Fruit fly (Drosophila melanogaster): ENCODE results near the gene CG14983.

DNA sequence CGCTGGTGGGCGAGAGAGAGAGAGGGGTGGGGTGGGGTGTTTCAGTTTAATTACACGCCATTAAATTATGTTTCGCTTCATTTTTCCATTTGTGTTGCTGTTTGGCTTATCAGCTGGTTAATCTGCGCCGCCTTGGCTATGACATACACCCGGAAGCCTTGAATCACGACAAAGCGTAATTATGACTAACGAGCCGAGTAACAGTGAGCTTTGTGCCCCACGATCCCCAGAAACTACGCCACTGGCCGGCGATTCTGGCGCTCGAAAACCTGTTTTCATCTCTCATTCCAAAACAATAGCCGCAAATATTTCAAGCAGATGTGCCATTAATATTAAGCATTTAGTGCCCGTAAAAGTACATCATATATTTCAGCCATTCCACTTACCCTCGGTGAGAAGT, 2.8 kb upstream of the CG14983 start:
- TF ChIP-seq CTCF (optimal IDR thresholded peaks at IDR 0.05): no peak
- TF ChIP-seq CG8478 (optimal IDR thresholded peaks at IDR 0.05): no peak
